Fruit fly (Drosophila melanogaster) ovary, adult (tissue): ENCODE measurements around the gene alpha-Man-Ib.

Experiments
- CG17801 ChIP-seq: fragments of 200-800 bp; optimal IDR thresholded peaks from 2 replicates; lab custom pipeline; 2019; ENCODE audit warnings: missing biosample characterization, mild to moderate bottlenecking, missing genetic modification characterization, moderate library complexity; ENCODE audit not compliant: partially characterized antibody

Gene alpha-Man-Ib

dm6 chr3R:29064682-29065100 is 47.9 kb downstream of the alpha-Man-Ib start:
- no peak for TF ChIP-seq CG17801 (GFP tag; lab: Kevin White, UChicago)

dm6 chr3R:29063921-29064460 is 48.6 kb downstream of the alpha-Man-Ib start:
- no peak for TF ChIP-seq CG17801 (GFP tag; lab: Kevin White, UChicago)

- TF ChIP-seq CG17801 (GFP tag; lab: Kevin White, UChicago) = peak; percentile 39
These were observed 49.3 kb downstream of the alpha-Man-Ib start for dm6 chr3R:29063207-29063920.

- peak; percentile 67 for TF ChIP-seq CG17801 (GFP tag; lab: Kevin White, UChicago)
These were observed 49.9 kb downstream of the alpha-Man-Ib start, which contains the start of the genes Cul5 and Bicra for dm6 chr3R:29062717-29063206. TSS of gene Cul5 (minus strand) at chr3R:29062975. TSS of gene Bicra (plus strand) at chr3R:29063040.

dm6 chr3R:29059385-29059784 is 53.2 kb downstream of the alpha-Man-Ib start:
- TF ChIP-seq CG17801 (GFP tag; lab: Kevin White, UChicago) = no peak
